Worm (Caenorhabditis elegans) whole organism, late embryonic: ENCODE measurements around the gene srh-229.

Source experiments
- dve-1 ChIP-seq: sonication (generic microtip); optimal IDR thresholded peaks from 2 replicates; lab custom pipeline; 2017; ENCODE audit warnings: antibody characterized with exemption, mild to moderate bottlenecking, missing genetic modification characterization, missing compliant biosample characterization
- lin-11 ChIP-seq: fragments of 200-800 bp; sonication (Bioruptor generic); optimal IDR thresholded peaks from 2 replicates; lab custom pipeline; 2018; ENCODE audit warnings: mild to moderate bottlenecking, missing genetic modification characterization, missing compliant biosample characterization

- no peak for TF ChIP-seq dve-1 (tag; lab: Kevin White, UChicago)
- no peak for TF ChIP-seq lin-11 (tag; lab: Kevin White, UChicago)
Observed at ce11 chrV:7553873-7554362, 49.7 kb upstream of the srh-229 start, which contains the start of gene ttr-10.
